Fruit fly (Drosophila melanogaster) whole organism: ENCODE measurements around the gene CG16717.

Experiments
- CG8478 ChIP-seq: fragments of >200 bp; optimal IDR thresholded peaks from 2 replicates; lab custom pipeline; 2018; ENCODE audit warnings: inconsistent platforms
- Dll ChIP-seq: fragments of >200 bp; optimal IDR thresholded peaks from 2 replicates; lab custom pipeline; 2017
- EcR ChIP-seq, 2 experiments: fragments of >200 bp; optimal IDR thresholded peaks; 2 replicates each; lab custom pipeline; 2017; ENCODE audit warnings: missing biosample characterization in 2 of 2, missing genetic modification characterization in 2 of 2, missing genetic modification reagents in 2 of 2
- usp ChIP-seq: fragments of >200 bp; optimal IDR thresholded peaks from 2 replicates; lab custom pipeline; 2017; ENCODE audit warnings: missing biosample characterization, missing genetic modification characterization, mixed read lengths

- TF ChIP-seq CG8478 = no peak
- TF ChIP-seq EcR (GFP tag; optimal IDR thresholded peaks at IDR 0.05; lab: Kevin White, UChicago) = no peak
- no peak for TF ChIP-seq Dll (lab: Kevin White, UChicago)
- no peak for TF ChIP-seq usp (GFP tag; lab: Kevin White, UChicago)
Measured at dm6 chr3L:9713383-9713827, 34.4 kb downstream of the CG16717 start, which contains the start of gene SH3PX1.
